Worm (Caenorhabditis elegans): ENCODE data around the gene F17C11.13.

ce11 chrV:10998797-10999196, 43.1 kb downstream of the F17C11.13 start, which contains the start of gene F53B7.7:
- TF ChIP-seq daf-12 (tag; optimal IDR thresholded peaks at IDR 0.05) (no peak), mxl-2 (GFP tag; conservative IDR thresholded peaks at IDR 0.05) (no peak), mep-1 (tag; optimal IDR thresholded peaks at IDR 0.05) (no peak), spr-1 (tag; optimal IDR thresholded peaks at IDR 0.05) (no peak), ama-1 (optimal IDR thresholded peaks at IDR 0.05) (no peak), nhr-25 (tag; optimal IDR thresholded peaks at IDR 0.05; ENCODE audit: borderline replicate concordance, insufficient read depth) (no peak), nhr-237 (tag; optimal IDR thresholded peaks at IDR 0.05) (no peak), F49E8.2 (tag; optimal IDR thresholded peaks at IDR 0.05; ENCODE audit: borderline replicate concordance) (no peak), ces-1 (GFP tag; optimal IDR thresholded peaks at IDR 0.05) (no peak), R02D3.7 (tag; optimal IDR thresholded peaks at IDR 0.05) (no peak), ceh-62 (tag; optimal IDR thresholded peaks at IDR 0.05) (no peak), hlh-30 (tag; optimal IDR thresholded peaks at IDR 0.05; ENCODE audit: insufficient read depth) (no peak), mes-2 (tag; optimal IDR thresholded peaks at IDR 0.05; ENCODE audit: poor library complexity, severe bottlenecking) (no peak)

All from whole organism, L4 larva.